Worm (Caenorhabditis elegans) whole organism, L4 larva: ENCODE data around the gene F46C8.8.
A peak's percentile ranks its signal among the peaks of the same experiment; 100 is the strongest.

ENCODE experiments used
- F10B5.3 ChIP-seq: sonication (generic microtip); optimal IDR thresholded peaks from 2 replicates; lab custom pipeline; 2016; ENCODE audit warnings: mild to moderate bottlenecking, missing genetic modification characterization, missing compliant biosample characterization
- F26F4.8 ChIP-seq: fragments of 200-800 bp; sonication (Bioruptor generic); conservative IDR thresholded peaks from 2 replicates; pipeline ENCODE4 v1.3.6; 2022; ENCODE audit warnings: missing genetic modification characterization, missing compliant biosample characterization
- F49E8.2 ChIP-seq: sonication (generic microtip); optimal IDR thresholded peaks from 2 replicates; lab custom pipeline; 2016; ENCODE audit warnings: missing compliant biosample characterization, mild to moderate bottlenecking, missing genetic modification characterization, borderline replicate concordance
- R02D3.7 ChIP-seq: fragments of 150-350 bp; sonication (generic microtip); optimal IDR thresholded peaks from 3 replicates; lab custom pipeline; 2014; ENCODE audit warnings: missing biosample characterization, missing genetic modification characterization
- T26A8.4 ChIP-seq: fragments of 200-800 bp; sonication (Bioruptor generic); IDR thresholded peaks from 2 replicates; pipeline ENCODE4 v1.3.6; 2022; ENCODE audit warnings: missing genetic modification characterization, missing compliant biosample characterization
- Y48G9A.11 ChIP-seq: fragments of 200-800 bp; sonication (Bioruptor generic); IDR thresholded peaks from 2 replicates; pipeline ENCODE4 v1.3.6; 2022; ENCODE audit warnings: missing genetic modification reagents, missing genetic modification characterization, missing compliant biosample characterization
- Y75B8A.6 ChIP-seq: fragments of 200-800 bp; sonication (Bioruptor generic); IDR thresholded peaks from 2 replicates; pipeline ENCODE4 v1.3.6; 2022; ENCODE audit warnings: missing genetic modification reagents, missing genetic modification characterization, missing compliant biosample characterization
- aha-1 ChIP-seq: fragments of 150-350 bp; peaks from one replicate; lab custom pipeline; 2014; ENCODE audit warnings: missing biosample characterization, missing genetic modification characterization
- attf-4 ChIP-seq: sonication (generic microtip); optimal IDR thresholded peaks from 3 replicates; lab custom pipeline; 2017; ENCODE audit warnings: missing biosample characterization, missing genetic modification characterization
- ceh-62 ChIP-seq: sonication (generic microtip); optimal IDR thresholded peaks from 2 replicates; lab custom pipeline; 2017; ENCODE audit warnings: missing biosample characterization, missing genetic modification characterization
- cey-2 ChIP-seq: sonication (generic microtip); optimal IDR thresholded peaks from 3 replicates; lab custom pipeline; 2017; ENCODE audit warnings: missing genetic modification characterization, mild to moderate bottlenecking, missing compliant biosample characterization, antibody characterized with exemption, borderline replicate concordance; ENCODE audit not compliant: insufficient read depth
- daf-16 ChIP-seq, 3 experiments: sonication (generic microtip); optimal IDR thresholded peaks; 2 replicates each; lab custom pipeline; 2016 to 2017; ENCODE audit warnings: missing genetic modification characterization in 3 of 3, missing genetic modification reagents in 3 of 3, mild to moderate bottlenecking in 2 of 3, missing compliant biosample characterization in 2 of 3, missing biosample characterization in 1 of 3, moderate library complexity in 1 of 3
- daf-19 ChIP-seq: fragments of 200-800 bp; sonication (Bioruptor generic); conservative IDR thresholded peaks from 2 replicates; pipeline ENCODE4 v1.3.6; 2022; ENCODE audit warnings: missing genetic modification characterization, missing compliant biosample characterization
- daf-8 ChIP-seq: fragments of 200-800 bp; sonication (Bioruptor generic); IDR thresholded peaks from 2 replicates; pipeline ENCODE4 v1.3.6; 2022; ENCODE audit warnings: missing genetic modification characterization, missing compliant biosample characterization
- fkh-10 ChIP-seq: fragments of 150-350 bp; optimal IDR thresholded peaks from 2 replicates; lab custom pipeline; 2014; ENCODE audit warnings: missing biosample characterization, missing genetic modification reagents, missing genetic modification characterization
- fos-1 ChIP-seq: fragments of 150-350 bp; optimal IDR thresholded peaks from 2 replicates; lab custom pipeline; 2014; ENCODE audit warnings: missing biosample characterization, missing genetic modification characterization
- hlh-30 ChIP-seq: sonication (generic microtip); optimal IDR thresholded peaks from 2 replicates; lab custom pipeline; 2017; ENCODE audit warnings: antibody characterized with exemption, mild to moderate bottlenecking, missing genetic modification characterization, missing compliant biosample characterization; ENCODE audit not compliant: insufficient read depth
- hmg-1.1 ChIP-seq: fragments of 200-800 bp; sonication (Bioruptor generic); IDR thresholded peaks from 2 replicates; pipeline ENCODE4 v1.3.6; 2022; ENCODE audit warnings: missing genetic modification reagents, missing genetic modification characterization, missing compliant biosample characterization
- lin-29 ChIP-seq: fragments of 200-800 bp; sonication (Bioruptor generic); IDR thresholded peaks from 2 replicates; pipeline ENCODE4 v1.3.6; 2022; ENCODE audit warnings: missing genetic modification reagents, missing genetic modification characterization, missing compliant biosample characterization
- lsy-2 ChIP-seq, 2 experiments: fragments of 150-350 bp in 1 of 2; sonication (generic microtip) in 1 of 2; optimal IDR thresholded peaks; 2 replicates each; lab custom pipeline; 2014 to 2017; ENCODE audit warnings: missing biosample characterization in 2 of 2, missing genetic modification characterization in 2 of 2
- madf-5 ChIP-seq, 2 experiments: fragments of 200-800 bp; sonication (Bioruptor generic); IDR thresholded peaks; 2 replicates each; pipeline ENCODE4 v1.3.6; 2022; ENCODE audit warnings: missing compliant biosample characterization in 2 of 2, missing genetic modification characterization in 2 of 2
- madf-9 ChIP-seq: fragments of 200-800 bp; sonication (Bioruptor generic); conservative IDR thresholded peaks from 2 replicates; pipeline ENCODE4 v1.3.6; 2022; ENCODE audit warnings: missing genetic modification reagents, missing genetic modification characterization, missing compliant biosample characterization
- mdt-29 ChIP-seq: fragments of 200-800 bp; sonication (Bioruptor generic); IDR thresholded peaks from 2 replicates; pipeline ENCODE4 v1.3.6; 2022; ENCODE audit warnings: missing genetic modification reagents, missing genetic modification characterization, missing compliant biosample characterization
- mxl-3 ChIP-seq: fragments of 200-800 bp; sonication (Bioruptor generic); optimal IDR thresholded peaks from 2 replicates; lab custom pipeline; 2018; ENCODE audit warnings: mild to moderate bottlenecking, missing genetic modification characterization, missing compliant biosample characterization
- nhr-102 ChIP-seq: sonication (generic microtip); optimal IDR thresholded peaks from 2 replicates; lab custom pipeline; 2016; ENCODE audit warnings: mild to moderate bottlenecking, missing genetic modification characterization, moderate library complexity, missing compliant biosample characterization
- nhr-6 ChIP-seq: fragments of 150-350 bp; optimal IDR thresholded peaks from 2 replicates; lab custom pipeline; 2014; ENCODE audit warnings: missing biosample characterization, missing genetic modification characterization
- nhr-77 ChIP-seq: fragments of 150-350 bp; optimal IDR thresholded peaks from 2 replicates; lab custom pipeline; 2014; ENCODE audit warnings: missing biosample characterization, missing genetic modification characterization
- php-3 ChIP-seq: fragments of 200-800 bp; sonication (Bioruptor generic); IDR thresholded peaks from 2 replicates; pipeline ENCODE4 v1.3.6; 2022; ENCODE audit warnings: missing genetic modification reagents, missing genetic modification characterization, missing compliant biosample characterization
- rbr-2 ChIP-seq: sonication (generic microtip); optimal IDR thresholded peaks from 2 replicates; lab custom pipeline; 2016; ENCODE audit warnings: missing genotype, missing genetic modification characterization, missing compliant biosample characterization
- set-16 ChIP-seq: fragments of 200-800 bp; sonication (Bioruptor generic); IDR thresholded peaks from 2 replicates; pipeline ENCODE4 v1.3.6; 2022; ENCODE audit warnings: missing genetic modification reagents, missing genetic modification characterization, missing compliant biosample characterization
- unc-130 ChIP-seq: sonication (generic microtip); optimal IDR thresholded peaks from 2 replicates; lab custom pipeline; 2016; ENCODE audit warnings: missing genetic modification reagents, missing genetic modification characterization, missing compliant biosample characterization
- unc-39 ChIP-seq: sonication (generic microtip); optimal IDR thresholded peaks from 2 replicates; lab custom pipeline; 2017; ENCODE audit warnings: missing biosample characterization, missing genetic modification characterization
- zip-11 ChIP-seq: fragments of 200-800 bp; sonication (Bioruptor generic); IDR thresholded peaks from 2 replicates; pipeline ENCODE4 v1.3.6; 2022; ENCODE audit warnings: missing genetic modification characterization, missing compliant biosample characterization

F46C8.8 gene

ce11 chrX:7558928-7559455 is 4.8 kb upstream of the F46C8.8 start, which contains the start of the genes PDB1.1 and F08C6.5 (continued):
- peak; percentile 83 for TF ChIP-seq php-3
- TF ChIP-seq daf-8 (GFP tag; lab: Robert Waterston, UW), result no peak
- no peak for TF ChIP-seq F26F4.8
- no peak for TF ChIP-seq fkh-10
- no peak for TF ChIP-seq zip-11 (GFP tag; lab: Robert Waterston, UW)
- TF ChIP-seq attf-4, result no peak
- TF ChIP-seq daf-16 (GFP tag; optimal IDR thresholded peaks at IDR 0.05; lab: Kevin White, UChicago), result no peak
- TF ChIP-seq daf-16 (tag; optimal IDR thresholded peaks at IDR 0.05; lab: Kevin White, UChicago), result peak; percentile 88
- TF ChIP-seq Y48G9A.11, result no peak
- no peak for TF ChIP-seq unc-130 (GFP tag; lab: Kevin White, UChicago)
- TF ChIP-seq mdt-29, result no peak
- TF ChIP-seq Y75B8A.6 (GFP tag; lab: Robert Waterston, UW), result no peak

ce11 chrX:7553331-7553730 is 895 bp downstream of the F46C8.8 start:
- TF ChIP-seq aha-1 (tag; lab: Kevin White, UChicago) (no peak), rbr-2 (tag; lab: Kevin White, UChicago) (no peak), hlh-30 (tag; lab: Kevin White, UChicago) (no peak), T26A8.4 (GFP tag; lab: Robert Waterston, UW) (no peak), nhr-6 (tag; lab: Kevin White, UChicago) (no peak), fos-1 (tag; lab: Kevin White, UChicago) (no peak), daf-19 (GFP tag; lab: Robert Waterston, UW) (no peak), R02D3.7 (tag; lab: Kevin White, UChicago) (no peak), unc-39 (tag; lab: Kevin White, UChicago) (no peak), madf-9 (GFP tag; lab: Robert Waterston, UW) (no peak), hmg-1.1 (no peak), cey-2 (tag; lab: Kevin White, UChicago) (no peak)
- TF ChIP-seq, all 104 proteins: peak for 0

DNA sequence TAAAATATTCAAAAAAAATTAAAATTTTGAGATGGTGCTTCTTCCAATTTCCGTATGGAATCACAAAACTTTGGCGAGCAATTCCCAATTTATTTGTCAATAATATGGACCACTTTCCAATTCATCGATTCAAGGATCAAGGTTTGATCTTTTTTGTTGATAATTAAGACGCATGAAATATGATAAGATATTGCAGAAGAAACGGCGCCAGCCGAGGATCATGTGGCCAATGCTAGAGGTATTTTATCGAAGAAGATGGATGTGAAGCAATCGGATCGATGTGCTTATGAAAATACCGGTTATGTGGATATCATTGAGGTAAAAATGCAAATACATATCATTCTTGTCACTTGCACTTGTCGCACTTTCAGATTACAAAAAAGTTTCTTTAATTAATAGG is 3.8 kb downstream of the F46C8.8 start:
- TF ChIP-seq mxl-3 (GFP tag; lab: Kevin White, UChicago) (peak; percentile 3), lin-29 (GFP tag; lab: Robert Waterston, UW) (no peak)

- TF ChIP-seq ceh-62 (no peak), Y75B8A.6 (GFP tag; lab: Robert Waterston, UW) (no peak), zip-11 (GFP tag; lab: Robert Waterston, UW) (no peak), nhr-77 (no peak), F10B5.3 (tag; lab: Kevin White, UChicago) (no peak), F49E8.2 (no peak), unc-39 (tag; lab: Kevin White, UChicago) (no peak), mxl-3 (GFP tag; lab: Kevin White, UChicago) (no peak), lsy-2 (tag; optimal IDR thresholded peaks at IDR 0.05; lab: Kevin White, UChicago) (no peak)
- TF ChIP-seq, all 104 proteins: peak for 0
Observed at ce11 chrX:7548158-7548557, 6.1 kb downstream of the F46C8.8 start, which contains the start of gene F46C8.1. Gene F46C8.1, plus strand, starts transcription at chrX:7548458.

DNA sequence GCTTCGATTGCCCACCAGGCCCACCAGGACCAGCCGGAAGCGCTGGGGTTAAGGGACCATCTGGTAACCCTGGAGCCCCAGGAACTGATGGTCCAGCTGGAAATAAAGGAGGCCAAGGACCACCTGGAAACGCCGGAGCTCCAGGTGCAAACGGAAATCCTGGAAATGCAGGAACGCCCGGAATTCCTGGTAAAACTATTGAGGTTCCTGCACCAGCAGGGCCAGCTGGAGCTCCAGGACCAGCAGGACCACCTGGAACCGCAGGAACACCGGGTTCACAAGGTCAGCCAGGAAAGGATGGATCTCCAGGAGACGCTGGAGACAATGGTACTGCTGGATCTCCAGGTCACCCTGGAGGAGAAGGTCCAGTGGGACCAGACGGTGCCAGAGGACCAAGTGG is 6.5 kb downstream of the F46C8.8 start:
- TF ChIP-seq set-16 (GFP tag; lab: Robert Waterston, UW) (peak; percentile 89), nhr-102 (no peak), madf-5 (GFP tag; IDR thresholded peaks at IDR 0.05; lab: Robert Waterston, UW) (0 out of 4 replicates have a peak, but pooled peaks of 1 of the 2 experiments have one; percentile 22)
